Worm (Caenorhabditis elegans) whole organism, L3 larva: Measurements from ENCODE around the gene F49H12.3.
A peak's percentile ranks its signal among the peaks of the same experiment; 100 is the strongest.

Source experiments
- R02D3.7 ChIP-seq: fragments of 150-350 bp; optimal IDR thresholded peaks from 2 replicates; lab custom pipeline; 2014; ENCODE audit warnings: missing biosample characterization, missing genetic modification characterization
- ZK546.5 ChIP-seq: sonication (generic microtip); optimal IDR thresholded peaks from 2 replicates; lab custom pipeline; 2017; ENCODE audit warnings: missing biosample characterization, missing genetic modification characterization
- ama-1 ChIP-seq: fragments of 150-350 bp; optimal IDR thresholded peaks from 2 replicates; lab custom pipeline; 2018
- ceh-82 ChIP-seq: fragments of 150-350 bp; optimal IDR thresholded peaks from 2 replicates; lab custom pipeline; 2014; ENCODE audit warnings: missing biosample characterization, missing genetic modification characterization
- ceh-9 ChIP-seq: sonication (generic microtip); optimal IDR thresholded peaks from 2 replicates; lab custom pipeline; 2018; ENCODE audit warnings: missing biosample characterization, missing genetic modification characterization
- daf-12 ChIP-seq: fragments of 150-350 bp; optimal IDR thresholded peaks from 2 replicates; lab custom pipeline; 2014; ENCODE audit warnings: missing biosample characterization, missing genetic modification reagents, missing genetic modification characterization
- egl-27 ChIP-seq: sonication (generic microtip); optimal IDR thresholded peaks from 4 replicates; lab custom pipeline; 2017; ENCODE audit warnings: missing biosample characterization, missing genetic modification reagents, missing genetic modification characterization
- egl-5 ChIP-seq: fragments of 150-350 bp; optimal IDR thresholded peaks from 2 replicates; lab custom pipeline; 2017; ENCODE audit warnings: missing biosample characterization, missing genetic modification reagents, missing genetic modification characterization, inconsistent platforms
- elt-1 ChIP-seq: fragments of 150-350 bp; optimal IDR thresholded peaks from 2 replicates; lab custom pipeline; 2014; ENCODE audit warnings: missing biosample characterization, missing genetic modification characterization
- elt-3 ChIP-seq, 3 experiments: fragments of 150-350 bp in 1 of 3; sonication (generic microtip) in 2 of 3; optimal IDR thresholded peaks; 2 replicates in 2 of 3; 4 replicates in 1 of 3; lab custom pipeline; 2014 to 2017; ENCODE audit warnings: missing biosample characterization in 3 of 3, missing genetic modification characterization in 3 of 3
- eor-1 ChIP-seq, 2 experiments: fragments of 150-350 bp; optimal IDR thresholded peaks; 2 replicates each; lab custom pipeline; 2014 to 2018; ENCODE audit warnings: missing biosample characterization in 2 of 2, missing genetic modification characterization in 2 of 2
- fkh-10 ChIP-seq: sonication (generic microtip); optimal IDR thresholded peaks from 2 replicates; lab custom pipeline; 2017; ENCODE audit warnings: missing biosample characterization, missing genetic modification reagents, missing genetic modification characterization
- fkh-2 ChIP-seq: fragments of 150-350 bp; optimal IDR thresholded peaks from 2 replicates; lab custom pipeline; 2014; ENCODE audit warnings: missing biosample characterization, missing genetic modification reagents, missing genetic modification characterization
- fos-1 ChIP-seq: fragments of 150-350 bp; optimal IDR thresholded peaks from 2 replicates; lab custom pipeline; 2014; ENCODE audit warnings: missing biosample characterization, missing genetic modification characterization
- hmg-11 ChIP-seq: sonication (generic microtip); optimal IDR thresholded peaks from 2 replicates; lab custom pipeline; 2016; ENCODE audit warnings: missing genetic modification characterization, missing compliant biosample characterization
- jun-1 ChIP-seq: fragments of 150-350 bp; optimal IDR thresholded peaks from 2 replicates; lab custom pipeline; 2014; ENCODE audit warnings: missing biosample characterization, missing genetic modification reagents, missing genetic modification characterization
- lin-15B ChIP-seq: fragments of 150-350 bp; optimal IDR thresholded peaks from 2 replicates; lab custom pipeline; 2014; ENCODE audit warnings: missing biosample characterization, missing genetic modification characterization
- lin-39 ChIP-seq: fragments of 150-350 bp; optimal IDR thresholded peaks from 2 replicates; lab custom pipeline; 2018; ENCODE audit warnings: missing biosample characterization, missing genetic modification reagents, missing genetic modification characterization
- lsy-12 ChIP-seq: sonication (generic microtip); optimal IDR thresholded peaks from 2 replicates; lab custom pipeline; 2016; ENCODE audit warnings: mild to moderate bottlenecking, missing genetic modification characterization, missing compliant biosample characterization
- nhr-11 ChIP-seq: fragments of 150-350 bp; optimal IDR thresholded peaks from 2 replicates; lab custom pipeline; 2014; ENCODE audit warnings: missing biosample characterization, missing genetic modification characterization
- nhr-12 ChIP-seq: fragments of 150-350 bp; optimal IDR thresholded peaks from 2 replicates; lab custom pipeline; 2014; ENCODE audit warnings: missing biosample characterization, missing genetic modification characterization
- nhr-23 ChIP-seq: fragments of 150-350 bp; optimal IDR thresholded peaks from 2 replicates; lab custom pipeline; 2014; ENCODE audit warnings: missing biosample characterization, missing genetic modification reagents, missing genetic modification characterization
- nhr-237 ChIP-seq: fragments of 150-350 bp; optimal IDR thresholded peaks from 2 replicates; lab custom pipeline; 2014; ENCODE audit warnings: missing biosample characterization, missing genetic modification characterization
- nhr-67 ChIP-seq: fragments of 150-350 bp; optimal IDR thresholded peaks from 2 replicates; lab custom pipeline; 2014; ENCODE audit warnings: missing biosample characterization, missing genetic modification characterization
- nhr-76 ChIP-seq: fragments of 150-350 bp; sonication (generic microtip); optimal IDR thresholded peaks from 5 replicates; lab custom pipeline; 2014; ENCODE audit warnings: missing biosample characterization, missing genetic modification characterization
- nhr-77 ChIP-seq: fragments of 150-350 bp; optimal IDR thresholded peaks from 2 replicates; lab custom pipeline; 2014; ENCODE audit warnings: missing biosample characterization, missing genetic modification characterization
- pha-4 ChIP-seq: fragments of 150-350 bp; optimal IDR thresholded peaks from 2 replicates; lab custom pipeline; 2014; ENCODE audit warnings: missing biosample characterization, missing genetic modification reagents, missing genetic modification characterization
- pqm-1 ChIP-seq: fragments of 150-350 bp; optimal IDR thresholded peaks from 2 replicates; lab custom pipeline; 2017; ENCODE audit warnings: missing biosample characterization, missing genetic modification characterization, inconsistent platforms
- sea-2 ChIP-seq: fragments of 150-350 bp; sonication (generic microtip); optimal IDR thresholded peaks from 4 replicates; lab custom pipeline; 2014; ENCODE audit warnings: missing biosample characterization, missing genetic modification reagents, missing genetic modification characterization
- snpc-4 ChIP-seq: fragments of 150-350 bp; optimal IDR thresholded peaks from 2 replicates; lab custom pipeline; 2014; ENCODE audit warnings: missing biosample characterization, missing genetic modification characterization
- unc-62 ChIP-seq: fragments of 150-350 bp; sonication (generic microtip); optimal IDR thresholded peaks from 4 replicates; lab custom pipeline; 2014; ENCODE audit warnings: missing biosample characterization, missing genetic modification reagents, missing genetic modification characterization
- zag-1 ChIP-seq: fragments of 150-350 bp; optimal IDR thresholded peaks from 2 replicates; lab custom pipeline; 2014; ENCODE audit warnings: missing biosample characterization, missing genetic modification characterization
- ztf-11 ChIP-seq: fragments of 150-350 bp; optimal IDR thresholded peaks from 2 replicates; lab custom pipeline; 2014; ENCODE audit warnings: missing biosample characterization, missing genetic modification characterization

F49H12.3 gene

DNA sequence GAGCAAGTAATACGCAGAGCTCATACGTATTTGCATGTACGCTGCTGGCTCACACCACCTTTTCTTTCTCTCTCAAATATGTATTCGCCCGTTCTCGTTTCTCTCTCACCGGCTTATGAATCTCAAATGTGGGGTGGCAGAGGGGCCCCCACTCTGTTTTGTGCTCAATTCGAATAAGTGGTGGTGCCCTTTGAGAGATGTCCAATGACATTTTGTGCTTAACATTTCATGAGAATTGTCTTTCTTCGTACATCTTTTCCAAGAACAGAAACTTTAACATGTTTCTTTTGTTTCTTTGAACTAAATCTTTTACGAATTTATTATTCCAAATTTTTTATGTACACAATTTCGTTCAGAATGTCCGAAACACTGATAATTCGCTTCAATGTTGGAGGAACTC lies at the start of gene F49H12.3:
TSS of gene F49H12.3 (plus strand) at position 357 of the 400 bp plus-strand sequence.
- no peak for TF ChIP-seq fkh-2 (tag; lab: Kevin White, UChicago)
- TF ChIP-seq ceh-9 = no peak
- TF ChIP-seq lsy-12 (tag; lab: Kevin White, UChicago) = no peak
- no peak for TF ChIP-seq nhr-237 (tag; lab: Kevin White, UChicago)
- no peak for TF ChIP-seq ama-1
- TF ChIP-seq lin-15B (tag; lab: Kevin White, UChicago) = no peak
- no peak for TF ChIP-seq nhr-76 (tag; lab: Kevin White, UChicago)

ce11 chrX:2035172-2035571 lies 49.0 kb upstream of the F49H12.3 start, which contains the start of gene ergi-1:
TSS of gene ergi-1 (minus strand) at chrX:2035272.
- peak; percentile 69 for TF ChIP-seq pha-4
- TF ChIP-seq nhr-23 (tag; lab: Kevin White, UChicago) = no peak

DNA sequence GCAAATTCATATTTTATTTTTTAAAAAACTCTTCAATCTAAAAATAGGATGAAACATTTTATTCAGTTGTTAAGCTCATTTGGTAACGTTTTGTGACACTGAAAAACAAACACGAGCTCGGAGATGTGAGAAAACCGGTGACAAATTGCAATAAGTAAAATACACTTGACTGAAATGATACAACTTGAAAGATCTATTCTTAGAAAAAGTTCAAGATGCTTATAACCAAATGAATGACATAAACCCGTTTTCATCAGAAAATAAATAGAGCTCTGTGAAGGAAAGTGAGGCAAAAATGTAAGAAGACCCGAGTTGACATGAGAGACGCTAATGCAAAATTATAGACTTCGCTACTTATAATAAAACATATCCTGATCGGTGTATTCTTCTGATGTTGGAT lies 44.8 kb upstream of the F49H12.3 start, which contains the start of gene smex-2:
TSS of gene smex-2 (minus strand) at position 101 of the 400 bp plus-strand sequence.
- no peak for TF ChIP-seq fos-1
- TF ChIP-seq jun-1 (tag; lab: Kevin White, UChicago) = no peak
- no peak for TF ChIP-seq nhr-23 (tag; lab: Kevin White, UChicago)
- no peak for TF ChIP-seq nhr-12 (tag; lab: Kevin White, UChicago)
- no peak for TF ChIP-seq fkh-2 (tag; lab: Kevin White, UChicago)
- TF ChIP-seq nhr-76 (tag; lab: Kevin White, UChicago) = no peak
- no peak for TF ChIP-seq egl-27 (tag; lab: Kevin White, UChicago)
- no peak for TF ChIP-seq ceh-9
- TF ChIP-seq snpc-4 (tag; lab: Kevin White, UChicago) = no peak
- TF ChIP-seq eor-1 (tag; optimal IDR thresholded peaks at IDR 0.05; lab: Kevin White, UChicago) = no peak
- no peak for TF ChIP-seq elt-3 (tag; optimal IDR thresholded peaks at IDR 0.05; lab: Kevin White, UChicago)
- no peak for TF ChIP-seq elt-1
- no peak for TF ChIP-seq lin-39
- TF ChIP-seq daf-12 (tag; lab: Kevin White, UChicago) = no peak
- TF ChIP-seq egl-5 (tag; lab: Kevin White, UChicago) = no peak
- TF ChIP-seq, all 47 proteins: peak for 0

DNA sequence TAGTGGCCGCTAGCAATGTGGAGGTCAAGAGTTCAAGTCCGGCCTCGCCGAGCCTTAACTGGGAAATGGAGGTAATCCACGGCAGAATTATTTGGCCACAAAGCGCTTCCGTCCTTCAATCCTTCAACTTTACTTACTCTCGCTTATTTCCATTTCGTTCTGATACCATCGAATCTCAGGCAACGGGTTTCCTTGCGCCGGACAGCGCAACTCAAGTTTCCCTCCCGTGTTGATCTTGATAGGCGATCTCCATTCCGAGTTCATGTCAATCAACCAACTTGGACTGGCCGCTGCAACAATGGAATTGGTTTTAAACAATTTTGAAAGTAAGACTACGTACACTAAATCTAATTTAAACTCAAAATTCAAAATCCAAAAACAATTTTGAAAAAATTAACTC lies 43.3 kb upstream of the F49H12.3 start:
- no peak for TF ChIP-seq nhr-12 (tag; lab: Kevin White, UChicago)
- TF ChIP-seq pqm-1 (tag; lab: Kevin White, UChicago) = no peak
- TF ChIP-seq elt-1 = peak; percentile 4
- no peak for TF ChIP-seq ama-1
- no peak for TF ChIP-seq nhr-77 (tag; lab: Kevin White, UChicago)
- TF ChIP-seq jun-1 (tag; lab: Kevin White, UChicago) = no peak
- TF ChIP-seq sea-2 (GFP tag; lab: Kevin White, UChicago) = no peak
- TF ChIP-seq ztf-11 = no peak

- TF ChIP-seq zag-1 (tag; lab: Kevin White, UChicago) (no peak), elt-1 (peak; percentile 33), daf-12 (tag; lab: Kevin White, UChicago) (no peak), R02D3.7 (tag; lab: Kevin White, UChicago) (no peak), fkh-10 (GFP tag; lab: Kevin White, UChicago) (no peak)
Measured at ce11 chrX:2041448-2042138, 42.6 kb upstream of the F49H12.3 start.

ce11 chrX:2042621-2043020 lies 41.6 kb upstream of the F49H12.3 start:
- TF ChIP-seq sea-2 (GFP tag; lab: Kevin White, UChicago) = no peak
- no peak for TF ChIP-seq egl-5 (tag; lab: Kevin White, UChicago)
- TF ChIP-seq ZK546.5 (tag; lab: Kevin White, UChicago) = no peak
- TF ChIP-seq nhr-76 (tag; lab: Kevin White, UChicago) = no peak
- TF ChIP-seq lin-39 = no peak
- no peak for TF ChIP-seq nhr-11
- TF ChIP-seq elt-3 (tag; optimal IDR thresholded peaks at IDR 0.05; lab: Kevin White, UChicago) = no peak
- no peak for TF ChIP-seq pqm-1 (tag; lab: Kevin White, UChicago)
- no peak for TF ChIP-seq jun-1 (tag; lab: Kevin White, UChicago)
- TF ChIP-seq ceh-82 (tag; lab: Kevin White, UChicago) = no peak
- no peak for TF ChIP-seq unc-62 (GFP tag; lab: Kevin White, UChicago)
- TF ChIP-seq hmg-11 (tag; lab: Kevin White, UChicago) = no peak
- TF ChIP-seq nhr-67 (tag; lab: Kevin White, UChicago) = no peak
- no peak for TF ChIP-seq nhr-23 (tag; lab: Kevin White, UChicago)
- TF ChIP-seq pha-4 = no peak
- no peak for TF ChIP-seq snpc-4 (tag; lab: Kevin White, UChicago)
